Fruit fly (Drosophila melanogaster) whole organism, embryonic: ENCODE results near the gene CG7407.

Source experiments
- Ada2b ChIP-seq: fragments of 200-800 bp; sonication (Bioruptor generic); IDR thresholded peaks from 2 replicates; pipeline ENCODE4 v1.3.6; 2022; ENCODE audit warnings: missing biosample characterization, missing genetic modification characterization
- Aef1 ChIP-seq: fragments of 200-800 bp; sonication (Bioruptor generic); IDR thresholded peaks from 3 replicates; pipeline ENCODE4 v1.3.6; 2022; ENCODE audit warnings: missing biosample characterization, missing genetic modification characterization
- Bdp1 ChIP-seq: fragments of 200-800 bp; sonication (Bioruptor generic); optimal IDR thresholded peaks from 3 replicates; lab custom pipeline; 2016; ENCODE audit warnings: missing biosample characterization, missing genetic modification characterization
- C15 ChIP-seq: fragments of 200-800 bp; sonication (Bioruptor generic); IDR thresholded peaks from 3 replicates; pipeline ENCODE4 v1.3.6; 2022; ENCODE audit warnings: missing biosample characterization, missing genetic modification characterization
- CG1024 ChIP-seq: fragments of 200-800 bp; sonication (Bioruptor generic); IDR thresholded peaks from 2 replicates; pipeline ENCODE4 v1.3.6; 2022; ENCODE audit warnings: missing biosample characterization, missing genetic modification characterization
- CG11247 ChIP-seq: fragments of 200-800 bp; sonication (Bioruptor generic); IDR thresholded peaks from 2 replicates; pipeline ENCODE4 v1.3.6; 2022; ENCODE audit warnings: missing biosample characterization, missing genetic modification characterization
- CG11695 ChIP-seq: fragments of 200-800 bp; sonication (Bioruptor generic); IDR thresholded peaks from 3 replicates; pipeline ENCODE4 v1.3.6; 2022; ENCODE audit warnings: missing biosample characterization, missing genetic modification characterization
- CG11723 ChIP-seq: fragments of 200-800 bp; sonication (Bioruptor generic); optimal IDR thresholded peaks from 2 replicates; lab custom pipeline; 2017; ENCODE audit warnings: missing biosample characterization, mild to moderate bottlenecking, missing genetic modification characterization
- CG12104 ChIP-seq: fragments of 200-800 bp; sonication (Bioruptor generic); optimal IDR thresholded peaks from 3 replicates; lab custom pipeline; 2016; ENCODE audit warnings: missing biosample characterization, missing genetic modification characterization
- CG13123 ChIP-seq: fragments of 200-800 bp; sonication (Bioruptor generic); optimal IDR thresholded peaks from 2 replicates; lab custom pipeline; 2016; ENCODE audit warnings: missing biosample characterization, missing genetic modification characterization
- CG14050 ChIP-seq: fragments of 200-800 bp; sonication (Bioruptor generic); IDR thresholded peaks from 3 replicates; pipeline ENCODE4 v1.3.6; 2022; ENCODE audit warnings: missing biosample characterization, missing genetic modification characterization
- CG14441 ChIP-seq: fragments of 200-800 bp; sonication (Bioruptor generic); IDR thresholded peaks from 2 replicates; pipeline ENCODE4 v1.3.6; 2022; ENCODE audit warnings: missing biosample characterization, missing genetic modification characterization
- CG15514 ChIP-seq: fragments of 200-800 bp; sonication (Bioruptor generic); optimal IDR thresholded peaks from 3 replicates; lab custom pipeline; 2017; ENCODE audit warnings: missing biosample characterization, missing genetic modification characterization, mild to moderate bottlenecking, moderate library complexity, missing genetic modification reagents
- CG17361 ChIP-seq: fragments of 200-800 bp; sonication (Bioruptor generic); IDR thresholded peaks from 3 replicates; pipeline ENCODE4 v1.3.6; 2022; ENCODE audit warnings: missing biosample characterization, missing genetic modification characterization
- CG1792 ChIP-seq: fragments of 200-800 bp; sonication (Bioruptor generic); optimal IDR thresholded peaks from 2 replicates; lab custom pipeline; 2016; ENCODE audit warnings: missing biosample characterization, missing genetic modification characterization
- CG18599 ChIP-seq: fragments of 200-800 bp; sonication (Bioruptor generic); optimal IDR thresholded peaks from 3 replicates; lab custom pipeline; 2017; ENCODE audit warnings: missing biosample characterization, missing genetic modification characterization, mild to moderate bottlenecking, moderate library complexity, missing genetic modification reagents
- CG2116 ChIP-seq: fragments of 200-800 bp; sonication (Bioruptor generic); optimal IDR thresholded peaks from 3 replicates; lab custom pipeline; 2018; ENCODE audit warnings: missing biosample characterization, mild to moderate bottlenecking, missing genetic modification characterization
- CG2712 ChIP-seq: fragments of 200-800 bp; optimal IDR thresholded peaks from 3 replicates; lab custom pipeline; 2019; ENCODE audit warnings: missing biosample characterization, mild to moderate bottlenecking, missing genetic modification characterization, moderate library complexity
- CG32767 ChIP-seq: fragments of 200-800 bp; sonication (Bioruptor generic); IDR thresholded peaks from 2 replicates; pipeline ENCODE4 v1.3.6; 2022; ENCODE audit warnings: missing biosample characterization, missing genetic modification characterization
- CG6272 ChIP-seq: fragments of 200-800 bp; sonication (Bioruptor generic); IDR thresholded peaks from 2 replicates; pipeline ENCODE4 v1.3.6; 2022; ENCODE audit warnings: missing biosample characterization, missing genetic modification characterization
- CG8944 ChIP-seq: fragments of 200-800 bp; sonication (Bioruptor generic); optimal IDR thresholded peaks from 3 replicates; lab custom pipeline; 2016; ENCODE audit warnings: missing biosample characterization, missing genetic modification characterization
- CG9609 ChIP-seq: fragments of 200-800 bp; sonication (Bioruptor generic); optimal IDR thresholded peaks from 3 replicates; lab custom pipeline; 2016; ENCODE audit warnings: missing biosample characterization, missing genetic modification characterization
- D ChIP-seq, 2 experiments: fragments of 200-800 bp in 1 of 2; fragments of >200 bp in 1 of 2; sonication (Bioruptor generic) in 1 of 2; optimal IDR thresholded peaks; 2 replicates in 1 of 2; 3 replicates in 1 of 2; lab custom pipeline; 2017; ENCODE audit warnings: mild to moderate bottlenecking in 1 of 2, missing biosample characterization in 1 of 2, missing genetic modification characterization in 1 of 2, missing genetic modification reagents in 1 of 2
- Gsc ChIP-seq: fragments of 200-800 bp; sonication (Bioruptor generic); IDR thresholded peaks from 2 replicates; pipeline ENCODE4 v1.3.6; 2022; ENCODE audit warnings: missing biosample characterization, missing genetic modification characterization
- Lhr ChIP-seq: fragments of 200-800 bp; sonication (Bioruptor generic); optimal IDR thresholded peaks from 3 replicates; lab custom pipeline; 2017; ENCODE audit warnings: mild to moderate bottlenecking, missing biosample characterization, missing genetic modification reagents, missing genetic modification characterization
- Meics ChIP-seq: fragments of 200-800 bp; sonication (Bioruptor generic); optimal IDR thresholded peaks from 2 replicates; lab custom pipeline; 2017; ENCODE audit warnings: missing biosample characterization, mild to moderate bottlenecking, missing genetic modification characterization
- Mes4 ChIP-seq: fragments of 200-800 bp; sonication (Bioruptor generic); optimal IDR thresholded peaks from 2 replicates; lab custom pipeline; 2016; ENCODE audit warnings: missing biosample characterization, missing genetic modification characterization
- NC2β ChIP-seq: fragments of 200-800 bp; sonication (Bioruptor generic); optimal IDR thresholded peaks from 2 replicates; lab custom pipeline; 2016; ENCODE audit warnings: missing biosample characterization, missing genetic modification characterization
- NK7.1 ChIP-seq: fragments of 200-800 bp; sonication (Bioruptor generic); optimal IDR thresholded peaks from 3 replicates; lab custom pipeline; 2016; ENCODE audit warnings: missing biosample characterization, missing genetic modification characterization
- Pdp1 ChIP-seq, 2 experiments: fragments of 200-800 bp; sonication (Bioruptor generic); optimal IDR thresholded peaks; 3 replicates each; lab custom pipeline; 2016; ENCODE audit warnings: missing biosample characterization in 2 of 2, missing genetic modification characterization in 2 of 2, mild to moderate bottlenecking in 1 of 2, moderate library complexity in 1 of 2
- Spps ChIP-seq: fragments of 200-800 bp; sonication (Bioruptor generic); optimal IDR thresholded peaks from 2 replicates; lab custom pipeline; 2018; ENCODE audit warnings: missing biosample characterization, mild to moderate bottlenecking, missing genetic modification characterization
- ab ChIP-seq: fragments of 200-800 bp; sonication (Bioruptor generic); optimal IDR thresholded peaks from 2 replicates; lab custom pipeline; 2016; ENCODE audit warnings: missing biosample characterization, missing genetic modification characterization
- amos ChIP-seq: fragments of 200-800 bp; sonication (Bioruptor generic); IDR thresholded peaks from 2 replicates; pipeline ENCODE4 v1.3.6; 2022; ENCODE audit warnings: missing biosample characterization, missing genetic modification characterization; ENCODE audit not compliant: partially characterized antibody
- az2 ChIP-seq: fragments of 200-800 bp; sonication (Bioruptor generic); optimal IDR thresholded peaks from 3 replicates; lab custom pipeline; 2016; ENCODE audit warnings: missing biosample characterization, missing genetic modification characterization
- cad ChIP-seq: fragments of >200 bp; optimal IDR thresholded peaks from 2 replicates; lab custom pipeline; 2017; ENCODE audit warnings: missing biosample characterization, missing genetic modification characterization
- chm ChIP-seq: fragments of 200-800 bp; sonication (Bioruptor generic); IDR thresholded peaks from 2 replicates; pipeline ENCODE4 v1.3.6; 2022; ENCODE audit warnings: missing biosample characterization, missing genetic modification characterization
- crc ChIP-seq: fragments of 200-800 bp; sonication (Bioruptor generic); optimal IDR thresholded peaks from 2 replicates; lab custom pipeline; 2016; ENCODE audit warnings: missing biosample characterization, missing genetic modification characterization
- croc ChIP-seq: fragments of 200-800 bp; sonication (Bioruptor generic); conservative IDR thresholded peaks from 3 replicates; pipeline ENCODE4 v1.3.6; 2022; ENCODE audit warnings: missing biosample characterization, missing genetic modification characterization
- disco-r ChIP-seq: fragments of 200-800 bp; sonication (Bioruptor generic); optimal IDR thresholded peaks from 2 replicates; lab custom pipeline; 2016; ENCODE audit warnings: missing biosample characterization, missing genetic modification characterization
- ewg ChIP-seq: fragments of 200-800 bp; sonication (Bioruptor generic); optimal IDR thresholded peaks from 3 replicates; lab custom pipeline; 2017; ENCODE audit warnings: mild to moderate bottlenecking, missing biosample characterization, missing genetic modification reagents, missing genetic modification characterization
- gcm2 ChIP-seq: fragments of 200-800 bp; sonication (Bioruptor generic); optimal IDR thresholded peaks from 2 replicates; lab custom pipeline; 2016; ENCODE audit warnings: missing biosample characterization, missing genetic modification characterization
- gsb ChIP-seq: fragments of 200-800 bp; sonication (Bioruptor generic); IDR thresholded peaks from 2 replicates; pipeline ENCODE4 v1.3.6; 2022; ENCODE audit warnings: missing biosample characterization, missing genetic modification characterization
- hth ChIP-seq: fragments of >200 bp; optimal IDR thresholded peaks from 2 replicates; lab custom pipeline; 2017; ENCODE audit warnings: inconsistent platforms
- oc ChIP-seq: fragments of 200-800 bp; sonication (Bioruptor generic); optimal IDR thresholded peaks from 2 replicates; lab custom pipeline; 2018; ENCODE audit warnings: missing biosample characterization, mild to moderate bottlenecking, missing genetic modification characterization, moderate library complexity
- onecut ChIP-seq: fragments of 200-800 bp; sonication (Bioruptor generic); IDR thresholded peaks from 2 replicates; pipeline ENCODE4 v1.3.6; 2022; ENCODE audit warnings: missing biosample characterization, missing genetic modification characterization
- p53 ChIP-seq: fragments of 200-800 bp; sonication (Bioruptor generic); optimal IDR thresholded peaks from 2 replicates; lab custom pipeline; 2016; ENCODE audit warnings: missing biosample characterization, missing genetic modification characterization
- pzg ChIP-seq: fragments of 200-800 bp; sonication (Bioruptor generic); optimal IDR thresholded peaks from 3 replicates; lab custom pipeline; 2018; ENCODE audit warnings: missing biosample characterization, mild to moderate bottlenecking, missing genetic modification characterization, moderate library complexity
- wek ChIP-seq: fragments of 200-800 bp; sonication (Bioruptor generic); optimal IDR thresholded peaks from 3 replicates; lab custom pipeline; 2018; ENCODE audit warnings: missing biosample characterization, mild to moderate bottlenecking, missing genetic modification characterization, moderate library complexity
- zen ChIP-seq: fragments of 200-800 bp; sonication (Bioruptor generic); optimal IDR thresholded peaks from 3 replicates; lab custom pipeline; 2018; ENCODE audit warnings: missing biosample characterization, mild to moderate bottlenecking, missing genetic modification characterization, moderate library complexity

Gene CG7407

dm6 chr3L:21839720-21840641, 16.7 kb downstream of the CG7407 start (continued):
- TF ChIP-seq gcm2 (GFP tag; lab: Kevin White, UChicago) (peak; percentile 93), CG32767 (GFP tag; lab: Robert Waterston, UW) (peak; percentile 89), crc (GFP tag; lab: Kevin White, UChicago) (peak; percentile 92), CG14441 (GFP tag; lab: Robert Waterston, UW) (peak; percentile 93), C15 (peak; percentile 63; the same call in 2 of the 3 replicates), amos (peak; percentile 3; the same call in 1 of the 2 replicates), Pdp1 (GFP tag; optimal IDR thresholded peaks at IDR 0.05; lab: Kevin White, UChicago) (peak; percentile 81 to 96), Ada2b (peak; percentile 84), CG17361 (GFP tag; lab: Robert Waterston, UW) (peak; percentile 97), wek (GFP tag; lab: Kevin White, UChicago) (peak; percentile 79), CG1024 (GFP tag; lab: Robert Waterston, UW) (peak; percentile 79), p53 (peak; percentile 71), CG6272 (peak; percentile 75), CG2712 (tag; lab: Kevin White, UChicago) (peak; percentile 95), CG2116 (GFP tag; lab: Kevin White, UChicago) (peak; percentile 73), cad (GFP tag; lab: Kevin White, UChicago) (no peak), Meics (GFP tag; lab: Kevin White, UChicago) (peak; percentile 94), az2 (GFP tag; lab: Kevin White, UChicago) (peak; percentile 91), pzg (peak; percentile 8), CG11247 (GFP tag; lab: Robert Waterston, UW) (peak; percentile 81), Aef1 (peak; percentile 89), gsb (peak; percentile 91), CG13123 (peak; percentile 70), oc (tag; lab: Kevin White, UChicago) (peak; percentile 87), CG11723 (peak; percentile 90), onecut (GFP tag; lab: Robert Waterston, UW) (peak; percentile 85), croc (GFP tag; lab: Robert Waterston, UW) (peak; percentile 85), zen (tag; lab: Kevin White, UChicago) (peak; percentile 80), ewg (GFP tag; lab: Kevin White, UChicago) (peak; percentile 83), CG8944 (GFP tag; lab: Kevin White, UChicago) (peak; percentile 82), Mes4 (GFP tag; lab: Kevin White, UChicago) (peak; percentile 92), Bdp1 (GFP tag; lab: Kevin White, UChicago) (peak; percentile 80), D (optimal IDR thresholded peaks at IDR 0.05; lab: Kevin White, UChicago) (no peak), D (GFP tag; optimal IDR thresholded peaks at IDR 0.05; lab: Kevin White, UChicago) (peak; percentile 93), CG1792 (GFP tag; lab: Kevin White, UChicago) (peak; percentile 95), Lhr (peak; percentile 63), CG9609 (GFP tag; lab: Kevin White, UChicago) (peak; percentile 86), disco-r (GFP tag; lab: Kevin White, UChicago) (peak; percentile 89), chm (peak; percentile 88), Gsc (GFP tag; lab: Robert Waterston, UW) (peak; percentile 83), CG11695 (GFP tag; lab: Robert Waterston, UW) (peak; percentile 97), ab (peak; percentile 90), hth (no peak), CG14050 (GFP tag; lab: Robert Waterston, UW) (peak; percentile 74), NC2β (GFP tag; lab: Kevin White, UChicago) (peak; percentile 90), Spps (tag; lab: Kevin White, UChicago) (peak; percentile 87), CG18599 (peak; percentile 95), CG12104 (GFP tag; lab: Kevin White, UChicago) (peak; percentile 94), NK7.1 (GFP tag; lab: Kevin White, UChicago) (peak; percentile 93), CG15514 (peak; percentile 84)
